Worm (Caenorhabditis elegans) whole organism, L1 larva: ENCODE measurements around the gene F19C6.3.

Experiments
- dsc-1 ChIP-seq: sonication (generic microtip); optimal IDR thresholded peaks from 2 replicates; lab custom pipeline; 2016; ENCODE audit warnings: mild to moderate bottlenecking, missing genetic modification characterization, missing compliant biosample characterization
- fkh-10 ChIP-seq: sonication (generic microtip); optimal IDR thresholded peaks from 2 replicates; lab custom pipeline; 2017; ENCODE audit warnings: missing biosample characterization, missing genetic modification reagents, missing genetic modification characterization
- lin-13 ChIP-seq: fragments of 150-350 bp; optimal IDR thresholded peaks from 2 replicates; lab custom pipeline; 2014; ENCODE audit warnings: missing biosample characterization, missing genetic modification reagents, missing genetic modification characterization
- nhr-237 ChIP-seq: fragments of 150-350 bp; optimal IDR thresholded peaks from 2 replicates; lab custom pipeline; 2014; ENCODE audit warnings: missing biosample characterization, missing genetic modification characterization
- nhr-28 ChIP-seq: fragments of 150-350 bp; optimal IDR thresholded peaks from 2 replicates; lab custom pipeline; 2014; ENCODE audit warnings: missing biosample characterization, missing genetic modification characterization
- nhr-77 ChIP-seq: fragments of 150-350 bp; optimal IDR thresholded peaks from 2 replicates; lab custom pipeline; 2014; ENCODE audit warnings: missing biosample characterization, missing genetic modification characterization
- pqm-1 ChIP-seq: sonication (generic microtip); optimal IDR thresholded peaks from 3 replicates; lab custom pipeline; 2017; ENCODE audit warnings: missing biosample characterization, missing genetic modification characterization
- unc-62 ChIP-seq: fragments of 150-350 bp; optimal IDR thresholded peaks from 2 replicates; lab custom pipeline; 2014; ENCODE audit warnings: missing biosample characterization, missing genetic modification reagents, missing genetic modification characterization

DNA sequence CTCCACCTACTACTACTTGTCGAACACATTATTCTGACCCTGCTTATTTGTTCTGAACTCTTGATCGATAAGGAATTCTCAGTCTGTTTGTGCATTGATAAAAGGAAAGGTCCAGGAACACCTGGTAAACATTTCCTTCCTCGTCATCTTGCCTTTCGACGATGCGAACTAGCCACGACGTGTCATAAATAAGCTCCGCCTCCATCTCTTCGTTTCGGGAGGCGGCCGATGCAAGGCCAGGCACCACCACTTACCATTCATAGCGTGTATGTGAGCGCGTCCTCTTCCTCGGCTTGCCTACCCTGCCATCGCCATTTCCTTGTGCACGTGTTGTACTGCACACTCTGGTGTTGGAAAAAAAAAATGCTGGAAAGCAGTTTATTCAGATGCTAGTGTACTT is 19.7 kb downstream of the F19C6.3 start:
- TF ChIP-seq dsc-1, result no peak
- no peak for TF ChIP-seq nhr-237 (tag; lab: Kevin White, UChicago)
- TF ChIP-seq unc-62 (GFP tag; lab: Kevin White, UChicago), result no peak
- no peak for TF ChIP-seq nhr-28 (tag; lab: Kevin White, UChicago)
- TF ChIP-seq pqm-1 (tag; lab: Kevin White, UChicago), result no peak
- no peak for TF ChIP-seq lin-13
- TF ChIP-seq fkh-10 (GFP tag; lab: Kevin White, UChicago), result no peak
- TF ChIP-seq nhr-77 (tag; lab: Kevin White, UChicago), result no peak
